Fruit fly (Drosophila melanogaster): ENCODE data around the gene CG33234.

Gene CG33234

dm6 chr3L:2636023-2636968 is 25.1 kb upstream of the CG33234 start:
- TF ChIP-seq jim (GFP tag; optimal IDR thresholded peaks at IDR 0.05) (peak; percentile 87), dl (GFP tag; optimal IDR thresholded peaks at IDR 0.05; ENCODE audit: insufficient read depth in 1 of 2, partially characterized antibody in 2 of 2) (no peak), sage (GFP tag; optimal IDR thresholded peaks at IDR 0.05) (peak; percentile 41), rgr (GFP tag; optimal IDR thresholded peaks at IDR 0.05) (peak; percentile 37), Hr78 (GFP tag; optimal IDR thresholded peaks at IDR 0.05) (no peak), h (GFP tag; optimal IDR thresholded peaks at IDR 0.05) (peak; percentile 4), foxo (GFP tag; optimal IDR thresholded peaks at IDR 0.05) (peak in 1 of 2 experiments; percentile 30), N (GFP tag; optimal IDR thresholded peaks at IDR 0.05) (peak; percentile 60)

- TF ChIP-seq sv (GFP tag; optimal IDR thresholded peaks at IDR 0.05) (no peak), dsf (GFP tag; optimal IDR thresholded peaks at IDR 0.05; ENCODE audit: borderline replicate concordance) (no peak), lola (GFP tag; optimal IDR thresholded peaks at IDR 0.05) (no peak), rgr (GFP tag; optimal IDR thresholded peaks at IDR 0.05) (no peak), GATAd (GFP tag; optimal IDR thresholded peaks at IDR 0.05) (no peak), psq (GFP tag; optimal IDR thresholded peaks at IDR 0.05) (no peak)
Measured at dm6 chr3L:2643324-2643723, 18.1 kb upstream of the CG33234 start, which contains the start of gene CG14949. Gene CG14949 (minus strand): TSS chr3L:2643424.

dm6 chr3L:2645068-2645467 is 16.4 kb upstream of the CG33234 start, which contains the start of gene CG1143:
Gene CG1143 (plus strand): TSS chr3L:2645368.
- TF ChIP-seq dl (GFP tag; optimal IDR thresholded peaks at IDR 0.05; ENCODE audit: insufficient read depth in 1 of 2, partially characterized antibody in 2 of 2) (no peak), dmrt93B (GFP tag; optimal IDR thresholded peaks at IDR 0.05) (no peak), N (GFP tag; optimal IDR thresholded peaks at IDR 0.05) (no peak)

dm6 chr3L:2647523-2648378 is 13.7 kb upstream of the CG33234 start, which contains the start of gene CG1246:
Gene CG1246 (plus strand): TSS chr3L:2648048.
- TF ChIP-seq Myc (optimal IDR thresholded peaks at IDR 0.05) (no peak), woc (GFP tag; optimal IDR thresholded peaks at IDR 0.05) (no peak), h (GFP tag; optimal IDR thresholded peaks at IDR 0.05) (peak; percentile 41), fru (GFP tag; optimal IDR thresholded peaks at IDR 0.05) (no peak), foxo (GFP tag; optimal IDR thresholded peaks at IDR 0.05) (no peak), HLH106 (tag; optimal IDR thresholded peaks at IDR 0.05) (no peak), Hr78 (GFP tag; optimal IDR thresholded peaks at IDR 0.05) (no peak), CrebA (GFP tag; optimal IDR thresholded peaks at IDR 0.05; ENCODE audit: borderline replicate concordance) (no peak), Vsx2 (GFP tag; optimal IDR thresholded peaks at IDR 0.05; ENCODE audit: partially characterized antibody) (no peak), Sp1 (GFP tag; optimal IDR thresholded peaks at IDR 0.05) (no peak), Mio (GFP tag; optimal IDR thresholded peaks at IDR 0.05) (no peak), Abd-B (GFP tag; optimal IDR thresholded peaks at IDR 0.05) (no peak), OdsH (GFP tag; optimal IDR thresholded peaks at IDR 0.05) (no peak), Rel (GFP tag; optimal IDR thresholded peaks at IDR 0.05) (no peak), Rel (tag; optimal IDR thresholded peaks at IDR 0.05) (peak; percentile 56), dsf (GFP tag; optimal IDR thresholded peaks at IDR 0.05; ENCODE audit: borderline replicate concordance) (no peak), brk (GFP tag; optimal IDR thresholded peaks at IDR 0.05) (no peak), Hr83 (GFP tag; optimal IDR thresholded peaks at IDR 0.05; ENCODE audit: poor library complexity, severe bottlenecking) (no peak), rgr (GFP tag; optimal IDR thresholded peaks at IDR 0.05) (peak; percentile 4), pan (optimal IDR thresholded peaks at IDR 0.05) (no peak), usp (GFP tag; optimal IDR thresholded peaks at IDR 0.05) (no peak), Jra (GFP tag; optimal IDR thresholded peaks at IDR 0.05) (peak; percentile 17), CG32264 (GFP tag; optimal IDR thresholded peaks at IDR 0.05) (no peak), sage (GFP tag; optimal IDR thresholded peaks at IDR 0.05) (no peak), GATAd (GFP tag; optimal IDR thresholded peaks at IDR 0.05) (no peak), br (GFP tag; optimal IDR thresholded peaks at IDR 0.05) (no peak), dmrt93B (GFP tag; optimal IDR thresholded peaks at IDR 0.05) (no peak)
